Worm (Caenorhabditis elegans): ENCODE measurements around the gene vps-11.

- TF ChIP-seq somi-1 (GFP tag; optimal IDR thresholded peaks at IDR 0.05) (no peak), pha-4 (tag; optimal IDR thresholded peaks at IDR 0.05) (no peak)
Observed at ce11 chrII:10744801-10745200, 48.5 kb downstream of the vps-11 start.
